Worm (Caenorhabditis elegans): ENCODE measurements around the gene skr-17.

DNA sequence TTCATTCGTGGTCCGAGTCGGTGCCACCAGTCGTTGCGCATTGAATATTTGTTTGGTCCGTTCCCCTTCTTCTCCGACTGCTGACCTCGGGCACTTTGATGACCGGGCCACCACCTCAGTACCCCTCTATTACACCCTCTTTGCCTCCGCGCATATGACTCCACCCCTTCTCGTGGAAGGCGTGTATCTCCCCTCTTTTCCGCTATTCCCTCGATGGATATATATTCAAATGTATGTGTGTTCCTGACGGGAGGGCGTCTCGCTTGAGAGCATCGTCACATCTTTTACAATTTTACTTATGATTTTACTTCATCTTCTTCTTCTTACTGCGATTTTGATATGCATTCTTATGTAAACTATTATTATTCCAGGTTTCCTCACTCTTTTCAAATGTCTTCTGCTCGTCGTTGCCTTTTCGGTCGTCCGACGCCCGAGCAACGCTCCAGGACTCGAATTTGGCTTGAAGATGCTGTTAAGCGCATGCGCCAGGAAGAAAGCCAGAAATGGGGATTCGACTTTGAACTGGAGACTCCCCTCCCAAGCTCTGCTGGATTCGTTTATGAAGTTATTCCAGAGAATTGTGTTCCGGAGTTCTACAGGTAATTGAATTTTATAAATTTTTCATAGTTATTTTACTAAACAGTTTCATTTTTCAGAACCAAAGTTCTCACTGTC, 27.7 kb downstream of the skr-17 start, which contains the start of gene cki-1:
- TF ChIP-seq nhr-77 (tag; optimal IDR thresholded peaks at IDR 0.05) (no peak), sma-3 (GFP tag; optimal IDR thresholded peaks at IDR 0.05) (no peak), mab-5 (tag; optimal IDR thresholded peaks at IDR 0.05) (no peak), nhr-23 (tag; optimal IDR thresholded peaks at IDR 0.05) (no peak), nhr-10 (tag; optimal IDR thresholded peaks at IDR 0.05) (no peak), ama-1 (optimal IDR thresholded peaks at IDR 0.05) (no peak), lsy-2 (tag; optimal IDR thresholded peaks at IDR 0.05) (no peak), alr-1 (tag; optimal IDR thresholded peaks at IDR 0.05) (no peak), sem-4 (tag; optimal IDR thresholded peaks at IDR 0.05) (no peak), ceh-16 (tag; optimal IDR thresholded peaks at IDR 0.05) (no peak)

All from whole organism, L2 larva.